Fruit fly (Drosophila melanogaster) whole organism, embryonic: Measurements from ENCODE around the gene CG9649.

ENCODE experiments used
- Atf6 ChIP-seq: fragments of 200-800 bp; sonication (Bioruptor generic); IDR thresholded peaks from 2 replicates; pipeline ENCODE4 v1.3.6; 2022; ENCODE audit warnings: missing biosample characterization, missing genetic modification characterization
- CG15011 ChIP-seq: fragments of 200-800 bp; sonication (Bioruptor generic); optimal IDR thresholded peaks from 3 replicates; lab custom pipeline; 2018; ENCODE audit warnings: missing biosample characterization, mild to moderate bottlenecking, missing genetic modification characterization
- CG16779 ChIP-seq: fragments of 200-800 bp; sonication (Bioruptor generic); IDR thresholded peaks from 2 replicates; pipeline ENCODE4 v1.3.6; 2022; ENCODE audit warnings: missing biosample characterization, missing genetic modification characterization
- CG17568 ChIP-seq: fragments of 200-800 bp; sonication (Bioruptor generic); optimal IDR thresholded peaks from 2 replicates; lab custom pipeline; 2018; ENCODE audit warnings: missing biosample characterization, mild to moderate bottlenecking, missing genetic modification characterization, moderate library complexity
- CG18262 ChIP-seq: fragments of 200-800 bp; optimal IDR thresholded peaks from 3 replicates; lab custom pipeline; 2019; ENCODE audit warnings: missing biosample characterization, mild to moderate bottlenecking, missing genetic modification characterization, moderate library complexity
- CG18619 ChIP-seq: fragments of 200-800 bp; sonication (Bioruptor generic); optimal IDR thresholded peaks from 3 replicates; lab custom pipeline; 2017; ENCODE audit warnings: missing biosample characterization, mild to moderate bottlenecking, missing genetic modification characterization
- CG30431 ChIP-seq: fragments of 200-800 bp; sonication (Bioruptor generic); optimal IDR thresholded peaks from 2 replicates; lab custom pipeline; 2017; ENCODE audit warnings: missing biosample characterization, missing genetic modification characterization
- CG3407 ChIP-seq: fragments of 200-800 bp; sonication (Bioruptor generic); optimal IDR thresholded peaks from 2 replicates; lab custom pipeline; 2018; ENCODE audit warnings: missing biosample characterization, mild to moderate bottlenecking, missing genetic modification characterization
- CG4617 ChIP-seq: fragments of 200-800 bp; sonication (Bioruptor generic); optimal IDR thresholded peaks from 3 replicates; lab custom pipeline; 2016; ENCODE audit warnings: missing biosample characterization, missing genetic modification characterization, borderline replicate concordance
- CG6791 ChIP-seq: fragments of 200-800 bp; sonication (Bioruptor generic); IDR thresholded peaks from 3 replicates; pipeline ENCODE4 v1.3.6; 2022; ENCODE audit warnings: missing biosample characterization, missing genetic modification characterization; ENCODE audit not compliant: partially characterized antibody
- CG8359 ChIP-seq: fragments of 200-800 bp; sonication (Bioruptor generic); optimal IDR thresholded peaks from 2 replicates; lab custom pipeline; 2017; ENCODE audit warnings: missing biosample characterization, mild to moderate bottlenecking, missing genetic modification characterization, borderline replicate concordance
- Deaf1 ChIP-seq: fragments of 200-800 bp; optimal IDR thresholded peaks from 3 replicates; lab custom pipeline; 2019; ENCODE audit warnings: missing biosample characterization, mild to moderate bottlenecking, missing genetic modification characterization, moderate library complexity
- Dek ChIP-seq: fragments of 200-800 bp; sonication (Bioruptor generic); optimal IDR thresholded peaks from 3 replicates; lab custom pipeline; 2019; ENCODE audit warnings: missing biosample characterization, mild to moderate bottlenecking, missing genetic modification characterization, moderate library complexity
- ERR ChIP-seq: fragments of 200-800 bp; sonication (Bioruptor generic); optimal IDR thresholded peaks from 2 replicates; lab custom pipeline; 2016; ENCODE audit warnings: missing biosample characterization, missing genetic modification characterization
- Ets65A ChIP-seq: fragments of 200-800 bp; sonication (Bioruptor generic); peaks from one replicate; lab custom pipeline; 2016; ENCODE audit warnings: missing biosample characterization, missing genetic modification characterization
- Jarid2 ChIP-seq: fragments of 200-800 bp; sonication (Bioruptor generic); optimal IDR thresholded peaks from 3 replicates; lab custom pipeline; 2017; ENCODE audit warnings: mild to moderate bottlenecking, missing biosample characterization, missing genetic modification reagents, missing genetic modification characterization
- Mrtf ChIP-seq: fragments of 200-800 bp; sonication (Bioruptor generic); IDR thresholded peaks from 3 replicates; pipeline ENCODE4 v1.3.6; 2022; ENCODE audit warnings: missing biosample characterization, missing genetic modification characterization
- Nf-YB ChIP-seq: fragments of 200-800 bp; sonication (Bioruptor generic); optimal IDR thresholded peaks from 3 replicates; lab custom pipeline; 2019; ENCODE audit warnings: missing biosample characterization, mild to moderate bottlenecking, missing genetic modification characterization, moderate library complexity
- Scr ChIP-seq: fragments of 200-800 bp; sonication (Bioruptor generic); IDR thresholded peaks from 2 replicates; pipeline ENCODE4 v1.3.6; 2022; ENCODE audit warnings: missing biosample characterization, missing genetic modification characterization; ENCODE audit not compliant: partially characterized antibody
- Trl ChIP-seq, 3 experiments: fragments of >200 bp in 2 of 3; fragments of 200-800 bp in 1 of 3; sonication (Bioruptor generic) in 1 of 3; optimal IDR thresholded peaks; 2 replicates in 1 of 3; 3 replicates in 2 of 3; lab custom pipeline; 2016 to 2017; ENCODE audit warnings: missing biosample characterization in 1 of 3, missing genetic modification characterization in 1 of 3
- dimm ChIP-seq: fragments of 200-800 bp; sonication (Bioruptor generic); IDR thresholded peaks from 2 replicates; pipeline ENCODE4 v1.3.6; 2022; ENCODE audit warnings: missing biosample characterization, missing genetic modification characterization
- dmrt11E ChIP-seq: fragments of 200-800 bp; sonication (Bioruptor generic); optimal IDR thresholded peaks from 3 replicates; lab custom pipeline; 2018; ENCODE audit warnings: missing biosample characterization, mild to moderate bottlenecking, missing genetic modification characterization, moderate library complexity
- ems ChIP-seq: fragments of 200-800 bp; sonication (Bioruptor generic); optimal IDR thresholded peaks from 3 replicates; lab custom pipeline; 2016; ENCODE audit warnings: missing biosample characterization, missing genetic modification characterization
- ewg ChIP-seq: fragments of 200-800 bp; sonication (Bioruptor generic); optimal IDR thresholded peaks from 3 replicates; lab custom pipeline; 2017; ENCODE audit warnings: mild to moderate bottlenecking, missing biosample characterization, missing genetic modification reagents, missing genetic modification characterization
- gfzf ChIP-seq: fragments of 200-800 bp; sonication (Bioruptor generic); optimal IDR thresholded peaks from 2 replicates; lab custom pipeline; 2016; ENCODE audit warnings: missing biosample characterization, mild to moderate bottlenecking, missing genetic modification characterization, moderate library complexity
- her ChIP-seq: fragments of 200-800 bp; sonication (Bioruptor generic); optimal IDR thresholded peaks from 2 replicates; lab custom pipeline; 2016; ENCODE audit warnings: missing biosample characterization, missing genetic modification characterization
- phol ChIP-seq: fragments of 200-800 bp; sonication (Bioruptor generic); optimal IDR thresholded peaks from 3 replicates; lab custom pipeline; 2018; ENCODE audit warnings: missing biosample characterization, mild to moderate bottlenecking, missing genetic modification characterization, moderate library complexity
- repo ChIP-seq: fragments of 200-800 bp; sonication (Bioruptor generic); optimal IDR thresholded peaks from 2 replicates; lab custom pipeline; 2016; ENCODE audit warnings: missing biosample characterization, missing genetic modification characterization
- scrt ChIP-seq: fragments of 200-800 bp; sonication (Bioruptor generic); optimal IDR thresholded peaks from 2 replicates; lab custom pipeline; 2018; ENCODE audit warnings: missing biosample characterization, mild to moderate bottlenecking, missing genetic modification characterization, moderate library complexity
- stc ChIP-seq: fragments of 200-800 bp; sonication (Bioruptor generic); IDR thresholded peaks from 2 replicates; pipeline ENCODE4 v1.3.6; 2022; ENCODE audit warnings: missing biosample characterization, missing genetic modification characterization

The CG9649 gene

dm6 chr3R:14214776-14215175 lies 2.9 kb downstream of the CG9649 start, which contains the start of gene Dop1R1:
Gene Dop1R1 (minus strand): TSS chr3R:14214810.
- no peak for TF ChIP-seq CG6791 (GFP tag; lab: Robert Waterston, UW)
- TF ChIP-seq CG30431 (GFP tag; lab: Kevin White, UChicago), result no peak
- TF ChIP-seq ems (GFP tag; lab: Kevin White, UChicago), result no peak
- TF ChIP-seq Mrtf, result 0 out of 3 replicates have a peak, but pooled peaks have one; percentile 27
- no peak for TF ChIP-seq CG15011 (GFP tag; lab: Kevin White, UChicago)
- no peak for TF ChIP-seq gfzf (GFP tag; lab: Kevin White, UChicago)
- no peak for TF ChIP-seq Scr (GFP tag; lab: Robert Waterston, UW)
- no peak for TF ChIP-seq Dek (tag; lab: Kevin White, UChicago)
- no peak for TF ChIP-seq Nf-YB
- no peak for TF ChIP-seq dmrt11E (tag; lab: Kevin White, UChicago)
- TF ChIP-seq Trl (optimal IDR thresholded peaks at IDR 0.05; lab: Kevin White, UChicago), result peak; percentile 4 to 40
- TF ChIP-seq Trl (GFP tag; optimal IDR thresholded peaks at IDR 0.05; lab: Kevin White, UChicago), result no peak
- TF ChIP-seq scrt (GFP tag; lab: Kevin White, UChicago), result peak; percentile 96
- peak; percentile 4 for TF ChIP-seq Jarid2 (GFP tag; lab: Kevin White, UChicago)
- TF ChIP-seq Deaf1 (tag; lab: Kevin White, UChicago), result peak; percentile 76
- TF ChIP-seq ewg, result peak; percentile 68
- no peak for TF ChIP-seq her (GFP tag; lab: Kevin White, UChicago)
- TF ChIP-seq Ets65A, result peak; percentile 37
- peak; percentile 99 for TF ChIP-seq CG8359 (GFP tag; lab: Kevin White, UChicago)
- no peak for TF ChIP-seq dimm (GFP tag; lab: Robert Waterston, UW)
- no peak for TF ChIP-seq repo (GFP tag; lab: Kevin White, UChicago)
- TF ChIP-seq stc (GFP tag; lab: Robert Waterston, UW), result no peak
- no peak for TF ChIP-seq CG18262
- no peak for TF ChIP-seq ERR (GFP tag; lab: Kevin White, UChicago)
- no peak for TF ChIP-seq CG18619
- TF ChIP-seq CG4617 (GFP tag; lab: Kevin White, UChicago), result no peak
- TF ChIP-seq CG17568 (GFP tag; lab: Kevin White, UChicago), result no peak
- TF ChIP-seq Atf6 (GFP tag; lab: Robert Waterston, UW), result no peak
- no peak for TF ChIP-seq phol (tag; lab: Kevin White, UChicago)
- no peak for TF ChIP-seq CG16779 (GFP tag; lab: Robert Waterston, UW)
- TF ChIP-seq CG3407 (GFP tag; lab: Kevin White, UChicago), result no peak
